Worm (Caenorhabditis elegans) whole organism, L2 larva: Measurements from ENCODE around the gene abhd-5.2.
A peak's percentile ranks its signal among the peaks of the same experiment; 100 is the strongest.

ENCODE experiments used
- C34F6.9 ChIP-seq: fragments of 150-350 bp; optimal IDR thresholded peaks from 2 replicates; lab custom pipeline; 2014; ENCODE audit warnings: missing biosample characterization, missing genetic modification characterization
- F13H6.1 ChIP-seq: sonication (generic microtip); optimal IDR thresholded peaks from 2 replicates; lab custom pipeline; 2016; ENCODE audit warnings: missing genetic modification characterization, missing compliant biosample characterization
- Y55F3AM.14 ChIP-seq: fragments of 200-800 bp; sonication (Bioruptor generic); optimal IDR thresholded peaks from 2 replicates; lab custom pipeline; 2018; ENCODE audit warnings: mild to moderate bottlenecking, missing genetic modification characterization, missing compliant biosample characterization
- aly-2 ChIP-seq: fragments of 150-350 bp; optimal IDR thresholded peaks from 2 replicates; lab custom pipeline; 2014; ENCODE audit warnings: missing biosample characterization, missing genetic modification characterization
- ama-1 ChIP-seq: fragments of 150-350 bp; optimal IDR thresholded peaks from 2 replicates; lab custom pipeline; 2018; ENCODE audit warnings: inconsistent platforms
- blmp-1 ChIP-seq: sonication (generic microtip); optimal IDR thresholded peaks from 2 replicates; lab custom pipeline; 2017; ENCODE audit warnings: missing genetic modification characterization, mild to moderate bottlenecking, missing compliant biosample characterization, antibody characterized with exemption, moderate library complexity; ENCODE audit not compliant: insufficient read depth
- ceh-16 ChIP-seq: fragments of 150-350 bp; optimal IDR thresholded peaks from 2 replicates; lab custom pipeline; 2014; ENCODE audit warnings: missing biosample characterization, missing genetic modification characterization
- ceh-82 ChIP-seq: fragments of 150-350 bp; optimal IDR thresholded peaks from 2 replicates; lab custom pipeline; 2014; ENCODE audit warnings: missing biosample characterization, missing genetic modification characterization
- crh-2 ChIP-seq: sonication (generic microtip); optimal IDR thresholded peaks from 2 replicates; lab custom pipeline; 2017; ENCODE audit warnings: missing biosample characterization, missing genetic modification characterization
- egl-27 ChIP-seq: sonication (generic microtip); optimal IDR thresholded peaks from 3 replicates; lab custom pipeline; 2017; ENCODE audit warnings: missing biosample characterization, missing genetic modification reagents, missing genetic modification characterization
- elt-1 ChIP-seq: fragments of 150-350 bp; optimal IDR thresholded peaks from 2 replicates; lab custom pipeline; 2014; ENCODE audit warnings: missing biosample characterization, missing genetic modification characterization
- elt-3 ChIP-seq: sonication (generic microtip); optimal IDR thresholded peaks from 2 replicates; lab custom pipeline; 2017; ENCODE audit warnings: missing biosample characterization, missing genetic modification characterization
- fos-1 ChIP-seq: fragments of 150-350 bp; optimal IDR thresholded peaks from 2 replicates; lab custom pipeline; 2014; ENCODE audit warnings: missing biosample characterization, missing genetic modification characterization
- gmeb-1 ChIP-seq: fragments of 150-350 bp; optimal IDR thresholded peaks from 2 replicates; lab custom pipeline; 2014; ENCODE audit warnings: missing biosample characterization, missing genetic modification characterization
- lin-11 ChIP-seq: fragments of 150-350 bp; sonication (generic microtip); optimal IDR thresholded peaks from 2 replicates; lab custom pipeline; 2014; ENCODE audit warnings: missing biosample characterization, missing genetic modification characterization, inconsistent platforms, mixed read lengths
- lin-13 ChIP-seq: fragments of 150-350 bp; optimal IDR thresholded peaks from 2 replicates; lab custom pipeline; 2014; ENCODE audit warnings: missing biosample characterization, missing genetic modification reagents, missing genetic modification characterization
- lin-39 ChIP-seq: fragments of 150-350 bp; optimal IDR thresholded peaks from 2 replicates; lab custom pipeline; 2014; ENCODE audit warnings: missing biosample characterization, missing genetic modification reagents, missing genetic modification characterization
- lsy-2 ChIP-seq, 2 experiments: fragments of 150-350 bp in 1 of 2; sonication (generic microtip) in 1 of 2; optimal IDR thresholded peaks; 2 replicates each; lab custom pipeline; 2014 to 2017; ENCODE audit warnings: missing biosample characterization in 2 of 2, missing genetic modification characterization in 2 of 2
- mab-5 ChIP-seq: fragments of 150-350 bp; optimal IDR thresholded peaks from 2 replicates; lab custom pipeline; 2014; ENCODE audit warnings: missing biosample characterization, missing genetic modification characterization
- mdl-1 ChIP-seq, 2 experiments: fragments of 150-350 bp in 1 of 2; sonication (generic microtip) in 1 of 2; optimal IDR thresholded peaks; 2 replicates each; lab custom pipeline; 2017; ENCODE audit warnings: missing biosample characterization in 2 of 2, missing genetic modification characterization in 2 of 2
- nhr-10 ChIP-seq: sonication (generic microtip); optimal IDR thresholded peaks from 2 replicates; lab custom pipeline; 2017; ENCODE audit warnings: missing biosample characterization, missing genetic modification characterization
- nhr-11 ChIP-seq: fragments of 150-350 bp; optimal IDR thresholded peaks from 2 replicates; lab custom pipeline; 2014; ENCODE audit warnings: missing biosample characterization, missing genetic modification characterization
- nhr-129 ChIP-seq: fragments of 150-350 bp; optimal IDR thresholded peaks from 2 replicates; lab custom pipeline; 2014; ENCODE audit warnings: missing biosample characterization, missing genetic modification characterization
- nhr-21 ChIP-seq: fragments of 150-350 bp; optimal IDR thresholded peaks from 2 replicates; lab custom pipeline; 2014; ENCODE audit warnings: missing biosample characterization, missing genetic modification characterization
- nhr-237 ChIP-seq: fragments of 150-350 bp; optimal IDR thresholded peaks from 2 replicates; lab custom pipeline; 2014; ENCODE audit warnings: missing biosample characterization, missing genetic modification characterization
- nhr-25 ChIP-seq: fragments of 150-350 bp; sonication (generic microtip); optimal IDR thresholded peaks from 3 replicates; lab custom pipeline; 2014; ENCODE audit warnings: missing biosample characterization, missing genetic modification characterization
- nhr-6 ChIP-seq: fragments of 150-350 bp; optimal IDR thresholded peaks from 2 replicates; lab custom pipeline; 2014; ENCODE audit warnings: missing biosample characterization, missing genetic modification characterization
- nhr-77 ChIP-seq: fragments of 150-350 bp; optimal IDR thresholded peaks from 2 replicates; lab custom pipeline; 2014; ENCODE audit warnings: missing biosample characterization, missing genetic modification characterization
- peb-1 ChIP-seq: fragments of 150-350 bp; optimal IDR thresholded peaks from 2 replicates; lab custom pipeline; 2014; ENCODE audit warnings: missing biosample characterization, missing genetic modification characterization
- sem-4 ChIP-seq: fragments of 150-350 bp; optimal IDR thresholded peaks from 2 replicates; lab custom pipeline; 2014; ENCODE audit warnings: missing biosample characterization, missing genetic modification reagents, missing genetic modification characterization
- skn-1 ChIP-seq: sonication (generic microtip); optimal IDR thresholded peaks from 2 replicates; lab custom pipeline; 2017; ENCODE audit warnings: missing biosample characterization, missing genetic modification characterization
- sma-3 ChIP-seq: sonication (generic microtip); optimal IDR thresholded peaks from 2 replicates; lab custom pipeline; 2016; ENCODE audit warnings: missing genetic modification reagents, missing genetic modification characterization, missing compliant biosample characterization
- sma-9 ChIP-seq, 2 experiments: fragments of 150-350 bp in 1 of 2; sonication (generic microtip) in 1 of 2; optimal IDR thresholded peaks; 2 replicates each; lab custom pipeline; 2014 to 2016; ENCODE audit warnings: missing genetic modification characterization in 2 of 2, mild to moderate bottlenecking in 1 of 2, missing biosample characterization in 1 of 2, missing compliant biosample characterization in 1 of 2, missing genetic modification reagents in 1 of 2, moderate library complexity in 1 of 2
- snpc-4 ChIP-seq: fragments of 150-350 bp; optimal IDR thresholded peaks from 2 replicates; lab custom pipeline; 2014; ENCODE audit warnings: missing biosample characterization, missing genetic modification characterization
- unc-55 ChIP-seq: fragments of 150-350 bp; sonication (generic microtip); optimal IDR thresholded peaks from 3 replicates; lab custom pipeline; 2014; ENCODE audit warnings: missing biosample characterization, missing genetic modification reagents, missing genetic modification characterization
- unc-62 ChIP-seq: fragments of 150-350 bp; optimal IDR thresholded peaks from 2 replicates; lab custom pipeline; 2014; ENCODE audit warnings: missing biosample characterization, missing genetic modification reagents, missing genetic modification characterization
- zag-1 ChIP-seq: fragments of 150-350 bp; optimal IDR thresholded peaks from 2 replicates; lab custom pipeline; 2014; ENCODE audit warnings: missing biosample characterization, missing genetic modification characterization
- ztf-4 ChIP-seq: fragments of 150-350 bp; optimal IDR thresholded peaks from 2 replicates; lab custom pipeline; 2014; ENCODE audit warnings: missing biosample characterization, missing genetic modification characterization

Gene abhd-5.2

ce11 chrV:4823683-4824391 is 20.6 kb upstream of the abhd-5.2 start (continued):
- no peak for TF ChIP-seq aly-2
- TF ChIP-seq lin-13 (GFP tag; lab: Kevin White, UChicago) = peak; percentile 64
- peak; percentile 95 for TF ChIP-seq ztf-4 (tag; lab: Kevin White, UChicago)
- TF ChIP-seq sem-4 (tag; lab: Kevin White, UChicago) = no peak
- TF ChIP-seq blmp-1 = no peak
- TF ChIP-seq sma-3 (GFP tag; lab: Kevin White, UChicago) = peak; percentile 7
- TF ChIP-seq lin-39 (tag; lab: Kevin White, UChicago) = no peak
- TF ChIP-seq nhr-77 (tag; lab: Kevin White, UChicago) = no peak
- no peak for TF ChIP-seq nhr-11 (tag; lab: Kevin White, UChicago)
- no peak for TF ChIP-seq nhr-237 (tag; lab: Kevin White, UChicago)
- no peak for TF ChIP-seq snpc-4 (tag; lab: Kevin White, UChicago)
- TF ChIP-seq peb-1 (tag; lab: Kevin White, UChicago) = no peak
- no peak for TF ChIP-seq unc-62 (GFP tag; lab: Kevin White, UChicago)
- TF ChIP-seq fos-1 (tag; lab: Kevin White, UChicago) = no peak

ce11 chrV:4826710-4827380 is 17.6 kb upstream of the abhd-5.2 start, which contains the start of the genes hsp-6 and C37H5.5:
Gene hsp-6 (minus strand): TSS chrV:4826760.
Gene C37H5.5 (plus strand): TSS chrV:4827360.
- TF ChIP-seq ceh-82 (peak; percentile 76), nhr-21 (tag; lab: Kevin White, UChicago) (peak; percentile 49), elt-3 (no peak), unc-55 (GFP tag; lab: Kevin White, UChicago) (peak; percentile 96), lin-13 (GFP tag; lab: Kevin White, UChicago) (peak; percentile 80), sma-9 (GFP tag; optimal IDR thresholded peaks at IDR 0.05; lab: Kevin White, UChicago) (peak; percentile 82), sma-9 (tag; optimal IDR thresholded peaks at IDR 0.05; lab: Kevin White, UChicago) (no peak), peb-1 (tag; lab: Kevin White, UChicago) (no peak), ztf-4 (tag; lab: Kevin White, UChicago) (peak; percentile 75), mdl-1 (tag; optimal IDR thresholded peaks at IDR 0.05; lab: Kevin White, UChicago) (peak in 1 of 2 experiments; percentile 10), ama-1 (lab: Kevin White, UChicago) (peak; percentile 31), F13H6.1 (tag; lab: Kevin White, UChicago) (peak; percentile 82), C34F6.9 (peak; percentile 70), mab-5 (tag; lab: Kevin White, UChicago) (peak; percentile 39), elt-1 (no peak), nhr-10 (tag; lab: Kevin White, UChicago) (no peak), snpc-4 (tag; lab: Kevin White, UChicago) (peak; percentile 39), sem-4 (tag; lab: Kevin White, UChicago) (no peak), fos-1 (tag; lab: Kevin White, UChicago) (peak; percentile 70), nhr-6 (tag; lab: Kevin White, UChicago) (no peak), Y55F3AM.14 (GFP tag; lab: Kevin White, UChicago) (peak; percentile 59), lsy-2 (tag; optimal IDR thresholded peaks at IDR 0.05; lab: Kevin White, UChicago) (peak; percentile 42 to 92), skn-1 (tag; lab: Kevin White, UChicago) (no peak), unc-62 (GFP tag; lab: Kevin White, UChicago) (no peak), blmp-1 (peak; percentile 36), lin-39 (tag; lab: Kevin White, UChicago) (no peak), sma-3 (GFP tag; lab: Kevin White, UChicago) (peak; percentile 84), ceh-16 (tag; lab: Kevin White, UChicago) (peak; percentile 61), gmeb-1 (tag; lab: Kevin White, UChicago) (peak; percentile 79), egl-27 (no peak), crh-2 (tag; lab: Kevin White, UChicago) (peak; percentile 88), nhr-25 (tag; lab: Kevin White, UChicago) (peak; percentile 68), zag-1 (tag; lab: Kevin White, UChicago) (peak; percentile 49), nhr-129 (tag; lab: Kevin White, UChicago) (peak; percentile 78), lin-11 (tag; lab: Kevin White, UChicago) (peak; percentile 89)
